Fruit fly (Drosophila melanogaster) whole organism, embryonic: ENCODE measurements around the gene CG2839.

Source experiments
- Ada2b ChIP-seq: fragments of 200-800 bp; sonication (Bioruptor generic); IDR thresholded peaks from 2 replicates; pipeline ENCODE4 v1.3.6; 2022; ENCODE audit warnings: missing biosample characterization, missing genetic modification characterization
- BEAF-32 ChIP-seq: fragments of 200-800 bp; sonication (Bioruptor generic); optimal IDR thresholded peaks from 3 replicates; lab custom pipeline; 2017; ENCODE audit warnings: missing biosample characterization, missing genetic modification characterization, mild to moderate bottlenecking, moderate library complexity, missing genetic modification reagents
- CG10209 ChIP-seq: fragments of 200-800 bp; sonication (Bioruptor generic); optimal IDR thresholded peaks from 3 replicates; lab custom pipeline; 2017; ENCODE audit warnings: missing biosample characterization, mild to moderate bottlenecking, missing genetic modification characterization, missing genetic modification reagents
- CG1024 ChIP-seq: fragments of 200-800 bp; sonication (Bioruptor generic); IDR thresholded peaks from 2 replicates; pipeline ENCODE4 v1.3.6; 2022; ENCODE audit warnings: missing biosample characterization, missing genetic modification characterization
- CG10431 ChIP-seq: fragments of 200-800 bp; sonication (Bioruptor generic); optimal IDR thresholded peaks from 3 replicates; lab custom pipeline; 2018; ENCODE audit warnings: missing biosample characterization, mild to moderate bottlenecking, missing genetic modification characterization
- CG10462 ChIP-seq: fragments of 200-800 bp; sonication (Bioruptor generic); optimal IDR thresholded peaks from 2 replicates; lab custom pipeline; 2016; ENCODE audit warnings: missing biosample characterization, missing genetic modification characterization
- CG10959 ChIP-seq: fragments of 200-800 bp; sonication (Bioruptor generic); IDR thresholded peaks from 2 replicates; pipeline ENCODE4 v1.3.6; 2022; ENCODE audit warnings: missing biosample characterization, missing genetic modification characterization
- CG11696 ChIP-seq: fragments of 200-800 bp; sonication (Bioruptor generic); IDR thresholded peaks from 2 replicates; pipeline ENCODE4 v1.3.6; 2022; ENCODE audit warnings: missing biosample characterization, missing genetic modification characterization
- CG12071 ChIP-seq: fragments of 200-800 bp; sonication (Bioruptor generic); optimal IDR thresholded peaks from 3 replicates; lab custom pipeline; 2018; ENCODE audit warnings: missing biosample characterization, mild to moderate bottlenecking, missing genetic modification characterization
- CG12391 ChIP-seq: fragments of 200-800 bp; sonication (Bioruptor generic); optimal IDR thresholded peaks from 3 replicates; lab custom pipeline; 2018; ENCODE audit warnings: missing biosample characterization, mild to moderate bottlenecking, missing genetic modification characterization, moderate library complexity
- CG14014 ChIP-seq: fragments of 200-800 bp; sonication (Bioruptor generic); IDR thresholded peaks from 2 replicates; pipeline ENCODE4 v1.3.6; 2022; ENCODE audit warnings: missing biosample characterization, missing genetic modification characterization
- CG14860 ChIP-seq: fragments of 200-800 bp; sonication (Bioruptor generic); IDR thresholded peaks from 3 replicates; pipeline ENCODE4 v1.3.6; 2022; ENCODE audit warnings: missing biosample characterization, missing genetic modification characterization; ENCODE audit not compliant: partially characterized antibody
- CG14965 ChIP-seq: fragments of 200-800 bp; sonication (Bioruptor generic); optimal IDR thresholded peaks from 2 replicates; lab custom pipeline; 2016; ENCODE audit warnings: missing biosample characterization, missing genetic modification characterization, borderline replicate concordance
- CG17361 ChIP-seq: fragments of 200-800 bp; sonication (Bioruptor generic); IDR thresholded peaks from 3 replicates; pipeline ENCODE4 v1.3.6; 2022; ENCODE audit warnings: missing biosample characterization, missing genetic modification characterization
- CG1832 ChIP-seq: fragments of 200-800 bp; sonication (Bioruptor generic); optimal IDR thresholded peaks from 2 replicates; lab custom pipeline; 2017; ENCODE audit warnings: missing biosample characterization, mild to moderate bottlenecking, missing genetic modification characterization, inconsistent platforms
- CG18476 ChIP-seq: fragments of 200-800 bp; sonication (Bioruptor generic); optimal IDR thresholded peaks from 2 replicates; lab custom pipeline; 2016; ENCODE audit warnings: missing biosample characterization, mild to moderate bottlenecking, missing genetic modification characterization
- CG2889 ChIP-seq: fragments of 200-800 bp; sonication (Bioruptor generic); IDR thresholded peaks from 3 replicates; pipeline ENCODE4 v1.3.6; 2022; ENCODE audit warnings: missing biosample characterization, missing genetic modification characterization
- CG5953 ChIP-seq: fragments of 200-800 bp; sonication (Bioruptor generic); IDR thresholded peaks from 2 replicates; pipeline ENCODE4 v1.3.6; 2022; ENCODE audit warnings: missing biosample characterization, missing genetic modification characterization
- CG7271 ChIP-seq: fragments of 200-800 bp; sonication (Bioruptor generic); optimal IDR thresholded peaks from 2 replicates; lab custom pipeline; 2018; ENCODE audit warnings: missing biosample characterization, mild to moderate bottlenecking, missing genetic modification characterization, moderate library complexity
- CG9437 ChIP-seq: fragments of 200-800 bp; sonication (Bioruptor generic); optimal IDR thresholded peaks from 2 replicates; lab custom pipeline; 2018; ENCODE audit warnings: missing biosample characterization, mild to moderate bottlenecking, missing genetic modification characterization
- Dip2 ChIP-seq: fragments of 200-800 bp; sonication (Bioruptor generic); IDR thresholded peaks from 2 replicates; pipeline ENCODE4 v1.3.6; 2022; ENCODE audit warnings: missing biosample characterization, missing genetic modification characterization
- E2f1 ChIP-seq: fragments of 200-800 bp; sonication (Bioruptor generic); IDR thresholded peaks from 2 replicates; pipeline ENCODE4 v1.3.6; 2022; ENCODE audit warnings: missing biosample characterization, missing genetic modification characterization
- HLH54F ChIP-seq: fragments of 200-800 bp; sonication (Bioruptor generic); optimal IDR thresholded peaks from 3 replicates; lab custom pipeline; 2016; ENCODE audit warnings: missing biosample characterization, missing genetic modification characterization
- Hsf ChIP-seq: fragments of 200-800 bp; sonication (Bioruptor generic); optimal IDR thresholded peaks from 3 replicates; lab custom pipeline; 2016; ENCODE audit warnings: missing biosample characterization, missing genetic modification characterization
- Kr ChIP-seq: fragments of 200-800 bp; sonication (Bioruptor generic); optimal IDR thresholded peaks from 2 replicates; lab custom pipeline; 2017; ENCODE audit warnings: missing biosample characterization, mild to moderate bottlenecking, missing genetic modification characterization
- Nf-YA ChIP-seq: fragments of 200-800 bp; sonication (Bioruptor generic); IDR thresholded peaks from 2 replicates; pipeline ENCODE4 v1.3.6; 2022; ENCODE audit warnings: missing biosample characterization, missing genetic modification characterization
- NfI ChIP-seq: fragments of 200-800 bp; sonication (Bioruptor generic); optimal IDR thresholded peaks from 3 replicates; lab custom pipeline; 2018; ENCODE audit warnings: missing biosample characterization, mild to moderate bottlenecking, missing genetic modification characterization, moderate library complexity
- Opbp ChIP-seq: fragments of 200-800 bp; sonication (Bioruptor generic); IDR thresholded peaks from 3 replicates; pipeline ENCODE4 v1.3.6; 2022; ENCODE audit warnings: missing biosample characterization, missing genetic modification characterization; ENCODE audit not compliant: partially characterized antibody
- Poxn ChIP-seq: fragments of 200-800 bp; sonication (Bioruptor generic); IDR thresholded peaks from 2 replicates; pipeline ENCODE4 v1.3.6; 2022; ENCODE audit warnings: missing biosample characterization, missing genetic modification characterization
- Vsx1 ChIP-seq: fragments of 200-800 bp; sonication (Bioruptor generic); optimal IDR thresholded peaks from 2 replicates; lab custom pipeline; 2017; ENCODE audit warnings: missing biosample characterization, mild to moderate bottlenecking, missing genetic modification characterization, missing genetic modification reagents
- gcm2 ChIP-seq: fragments of 200-800 bp; sonication (Bioruptor generic); optimal IDR thresholded peaks from 2 replicates; lab custom pipeline; 2016; ENCODE audit warnings: missing biosample characterization, missing genetic modification characterization
- ham ChIP-seq: fragments of 200-800 bp; sonication (Bioruptor generic); IDR thresholded peaks from 2 replicates; pipeline ENCODE4 v1.3.6; 2022; ENCODE audit warnings: missing biosample characterization, missing genetic modification characterization
- inv ChIP-seq: fragments of 200-800 bp; sonication (Bioruptor generic); IDR thresholded peaks from 2 replicates; pipeline ENCODE4 v1.3.6; 2022; ENCODE audit warnings: missing biosample characterization, missing genetic modification characterization; ENCODE audit not compliant: partially characterized antibody
- kay ChIP-seq: fragments of 200-800 bp; sonication (Bioruptor generic); optimal IDR thresholded peaks from 2 replicates; lab custom pipeline; 2016; ENCODE audit warnings: missing biosample characterization, missing genetic modification characterization
- knrl ChIP-seq: fragments of 200-800 bp; sonication (Bioruptor generic); IDR thresholded peaks from 3 replicates; pipeline ENCODE4 v1.3.6; 2022; ENCODE audit warnings: missing biosample characterization, missing genetic modification characterization; ENCODE audit not compliant: partially characterized antibody
- lola ChIP-seq, 3 experiments: fragments of >200 bp in 2 of 3; fragments of 200-800 bp in 1 of 3; sonication (Bioruptor generic) in 1 of 3; optimal IDR thresholded peaks; 2 replicates each; lab custom pipeline; 2017 to 2019; ENCODE audit warnings: missing biosample characterization in 3 of 3, missing genetic modification characterization in 3 of 3, mild to moderate bottlenecking in 1 of 3, moderate library complexity in 1 of 3
- nmo ChIP-seq: fragments of 200-800 bp; sonication (Bioruptor generic); optimal IDR thresholded peaks from 2 replicates; lab custom pipeline; 2018; ENCODE audit warnings: missing biosample characterization, mild to moderate bottlenecking, missing genetic modification characterization, moderate library complexity
- p53 ChIP-seq: fragments of 200-800 bp; sonication (Bioruptor generic); optimal IDR thresholded peaks from 2 replicates; lab custom pipeline; 2016; ENCODE audit warnings: missing biosample characterization, missing genetic modification characterization
- psq ChIP-seq: fragments of 200-800 bp; sonication (Bioruptor generic); optimal IDR thresholded peaks from 2 replicates; lab custom pipeline; 2017; ENCODE audit warnings: missing biosample characterization, missing genetic modification characterization
- ro ChIP-seq: fragments of 200-800 bp; sonication (Bioruptor generic); IDR thresholded peaks from 2 replicates; pipeline ENCODE4 v1.3.6; 2022; ENCODE audit warnings: missing biosample characterization, missing genetic modification characterization
- salm ChIP-seq: fragments of 200-800 bp; sonication (Bioruptor generic); optimal IDR thresholded peaks from 2 replicates; lab custom pipeline; 2018; ENCODE audit warnings: missing biosample characterization, mild to moderate bottlenecking, missing genetic modification characterization
- sd ChIP-seq: fragments of 200-800 bp; sonication (Bioruptor generic); optimal IDR thresholded peaks from 3 replicates; lab custom pipeline; 2018; ENCODE audit warnings: missing biosample characterization, mild to moderate bottlenecking, missing genetic modification characterization, moderate library complexity
- sim ChIP-seq: fragments of 200-800 bp; sonication (Bioruptor generic); IDR thresholded peaks from 2 replicates; pipeline ENCODE4 v1.3.6; 2022; ENCODE audit warnings: missing biosample characterization, missing genetic modification characterization
- sima ChIP-seq: fragments of 200-800 bp; sonication (Bioruptor generic); optimal IDR thresholded peaks from 2 replicates; lab custom pipeline; 2016; ENCODE audit warnings: missing biosample characterization, missing genetic modification characterization
- sna ChIP-seq: fragments of 200-800 bp; sonication (Bioruptor generic); IDR thresholded peaks from 2 replicates; pipeline ENCODE4 v1.3.6; 2022; ENCODE audit warnings: missing biosample characterization, missing genetic modification characterization; ENCODE audit not compliant: partially characterized antibody
- sug ChIP-seq: fragments of 200-800 bp; optimal IDR thresholded peaks from 2 replicates; lab custom pipeline; 2019; ENCODE audit warnings: missing biosample characterization, mild to moderate bottlenecking, missing genetic modification characterization, moderate library complexity
- toy ChIP-seq: fragments of 200-800 bp; sonication (Bioruptor generic); IDR thresholded peaks from 2 replicates; pipeline ENCODE4 v1.3.6; 2022; ENCODE audit warnings: missing biosample characterization, missing genetic modification characterization
- unc-4 ChIP-seq: fragments of 200-800 bp; sonication (Bioruptor generic); IDR thresholded peaks from 2 replicates; pipeline ENCODE4 v1.3.6; 2022; ENCODE audit warnings: missing biosample characterization, missing genetic modification characterization; ENCODE audit not compliant: partially characterized antibody
- vvl ChIP-seq: fragments of 200-800 bp; sonication (Bioruptor generic); IDR thresholded peaks from 2 replicates; pipeline ENCODE4 v1.3.6; 2022; ENCODE audit warnings: missing biosample characterization, missing genetic modification characterization
- wor ChIP-seq: fragments of 200-800 bp; sonication (Bioruptor generic); IDR thresholded peaks from 2 replicates; pipeline ENCODE4 v1.3.6; 2022; ENCODE audit warnings: missing biosample characterization, missing genetic modification characterization
- zf30C ChIP-seq: fragments of 200-800 bp; sonication (Bioruptor generic); optimal IDR thresholded peaks from 3 replicates; lab custom pipeline; 2018; ENCODE audit warnings: missing biosample characterization, mild to moderate bottlenecking, missing genetic modification characterization

The CG2839 gene

dm6 chr2L:602439-602879 lies 23.0 kb upstream of the CG2839 start, which contains the start of gene CG13689 (continued):
- no peak for TF ChIP-seq wor (GFP tag; lab: Robert Waterston, UW)
- peak; percentile 62 for TF ChIP-seq CG12391
- no peak for TF ChIP-seq Poxn (GFP tag; lab: Robert Waterston, UW)
- TF ChIP-seq CG7271 (tag; lab: Kevin White, UChicago): no peak
- no peak for TF ChIP-seq CG5953 (GFP tag; lab: Robert Waterston, UW)
- no peak for TF ChIP-seq Ada2b (GFP tag; lab: Robert Waterston, UW)
- peak in 1 of 3 experiments; percentile 12 for TF ChIP-seq lola (GFP tag; optimal IDR thresholded peaks at IDR 0.05; lab: Kevin White, UChicago)
- peak; percentile 42 for TF ChIP-seq CG10209 (GFP tag; lab: Kevin White, UChicago)
- peak; percentile 37 for TF ChIP-seq HLH54F (GFP tag; lab: Kevin White, UChicago)
- TF ChIP-seq vvl (GFP tag; lab: Robert Waterston, UW): peak; percentile 68
- TF ChIP-seq CG2889 (GFP tag; lab: Robert Waterston, UW): no peak
- TF ChIP-seq knrl: no peak
- no peak for TF ChIP-seq CG14965
- TF ChIP-seq salm: no peak
- peak; percentile 41; the same call in 1 of the 3 replicates for TF ChIP-seq Opbp (GFP tag; lab: Robert Waterston, UW)
- peak; percentile 68 for TF ChIP-seq Hsf (GFP tag; lab: Kevin White, UChicago)
- TF ChIP-seq Kr: no peak
- TF ChIP-seq Dip2 (GFP tag; lab: Robert Waterston, UW): peak; percentile 99
- TF ChIP-seq toy (GFP tag; lab: Robert Waterston, UW): no peak
- peak; percentile 29 for TF ChIP-seq CG18476 (GFP tag; lab: Kevin White, UChicago)
- TF ChIP-seq psq: no peak
- peak; percentile 41 for TF ChIP-seq nmo (GFP tag; lab: Kevin White, UChicago)
- no peak for TF ChIP-seq Nf-YA
- TF ChIP-seq CG10462: peak; percentile 9
- TF ChIP-seq zf30C (GFP tag; lab: Kevin White, UChicago): no peak
- TF ChIP-seq CG14860: no peak
- TF ChIP-seq CG12071 (GFP tag; lab: Kevin White, UChicago): no peak
- TF ChIP-seq sna (GFP tag; lab: Robert Waterston, UW): no peak; the same call in 1 of the 2 replicates
- TF ChIP-seq Vsx1: peak; percentile 6
- TF ChIP-seq inv (GFP tag; lab: Robert Waterston, UW): no peak
- TF ChIP-seq CG9437 (GFP tag; lab: Kevin White, UChicago): no peak
- TF ChIP-seq sima (GFP tag; lab: Kevin White, UChicago): no peak
- peak; percentile 42 for TF ChIP-seq CG1024 (GFP tag; lab: Robert Waterston, UW)
- TF ChIP-seq CG10959 (GFP tag; lab: Robert Waterston, UW): no peak
- no peak; the same call in 1 of the 2 replicates for TF ChIP-seq unc-4 (GFP tag; lab: Robert Waterston, UW)
- no peak for TF ChIP-seq CG1832 (GFP tag; lab: Kevin White, UChicago)
- TF ChIP-seq BEAF-32 (GFP tag; lab: Kevin White, UChicago): peak; percentile 35
- TF ChIP-seq p53 (GFP tag; lab: Kevin White, UChicago): no peak
- no peak for TF ChIP-seq sd (tag; lab: Kevin White, UChicago)
- TF ChIP-seq sim (GFP tag; lab: Robert Waterston, UW): no peak
- no peak for TF ChIP-seq gcm2 (GFP tag; lab: Kevin White, UChicago)
- peak; percentile 41; the same call in 1 of the 2 replicates for TF ChIP-seq CG14014 (GFP tag; lab: Robert Waterston, UW)
- TF ChIP-seq CG10431 (GFP tag; lab: Kevin White, UChicago): no peak
- TF ChIP-seq CG17361 (GFP tag; lab: Robert Waterston, UW): peak; percentile 62
- no peak for TF ChIP-seq CG11696 (GFP tag; lab: Robert Waterston, UW)
- no peak for TF ChIP-seq sug (tag; lab: Kevin White, UChicago)
- TF ChIP-seq ro (GFP tag; lab: Robert Waterston, UW): 0 out of 2 replicates have a peak, but pooled peaks have one; percentile 15
- TF ChIP-seq E2f1 (GFP tag; lab: Robert Waterston, UW): peak; percentile 57
- no peak for TF ChIP-seq kay (GFP tag; lab: Kevin White, UChicago)
- TF ChIP-seq ham (GFP tag; lab: Robert Waterston, UW): no peak
- peak; percentile 60 for TF ChIP-seq NfI
